Worm (Caenorhabditis elegans) whole organism, L4/young adult: ENCODE data around the gene col-140.

Experiments used
- dao-5 ChIP-seq: sonication (generic microtip); optimal IDR thresholded peaks from 2 replicates; lab custom pipeline; 2016; ENCODE audit warnings: missing genotype, missing genetic modification characterization, moderate library complexity, missing compliant biosample characterization
- him-1 ChIP-seq: sonication (generic microtip); optimal IDR thresholded peaks from 2 replicates; lab custom pipeline; 2016; ENCODE audit warnings: missing genotype, missing genetic modification reagents, missing genetic modification characterization, missing compliant biosample characterization

DNA sequence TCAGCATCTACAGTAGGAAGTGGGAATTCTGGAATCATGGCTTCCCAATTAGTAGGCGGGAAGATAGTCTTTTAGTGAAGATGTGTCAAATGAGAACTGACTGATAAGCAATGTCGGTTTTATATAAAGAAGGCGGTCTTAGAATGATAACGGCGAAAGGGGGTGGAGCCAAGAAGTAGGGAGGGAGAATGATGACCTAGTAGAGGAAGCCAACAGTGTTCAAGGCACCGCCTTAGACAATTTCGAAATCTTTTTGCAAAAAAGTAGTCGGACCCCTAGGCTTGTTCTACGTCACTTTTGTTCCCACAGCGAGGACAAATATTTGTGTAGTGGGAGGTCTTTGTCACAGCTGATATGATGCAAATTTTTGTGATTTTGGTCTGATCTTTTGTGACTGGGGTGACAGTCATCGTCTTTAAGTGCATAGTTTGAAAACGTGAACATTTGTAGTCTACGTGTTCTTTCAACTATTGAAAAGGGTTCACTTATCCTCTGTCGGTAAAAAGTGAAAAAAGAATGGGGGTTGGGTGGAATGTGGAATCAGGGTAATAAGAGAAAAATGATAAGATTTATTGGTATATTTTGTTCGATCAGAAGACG, 23.5 kb downstream of the col-140 start, which contains the start of gene ZC250.4:
- TF ChIP-seq dao-5 (tag; lab: Kevin White, UChicago), result no peak
- no peak for TF ChIP-seq him-1 (tag; lab: Kevin White, UChicago)
